Worm (Caenorhabditis elegans): Measurements from ENCODE around the gene prcc-1.

prcc-1 gene

ce11 chrIV:13080861-13081260 is 12.7 kb downstream of the prcc-1 start:
- no peak for TF ChIP-seq tbp1 (GFP tag; optimal IDR thresholded peaks at IDR 0.05)
- TF ChIP-seq repo-1 (tag; optimal IDR thresholded peaks at IDR 0.05) = peak; percentile 40
- peak; percentile 31 for TF ChIP-seq ama-1 (optimal IDR thresholded peaks at IDR 0.05)
- no peak for TF ChIP-seq ama-1 (GFP tag; optimal IDR thresholded peaks at IDR 0.05)
- 0 out of 2 replicates have a peak, but pooled peaks have one; percentile 6 for TF ChIP-seq madf-6 (GFP tag; IDR thresholded peaks at IDR 0.05)

ce11 chrIV:13080185-13080584 is 13.4 kb downstream of the prcc-1 start:
- TF ChIP-seq unc-62 (GFP tag; optimal IDR thresholded peaks at IDR 0.05) (no peak), hmg-20 (GFP tag; IDR thresholded peaks at IDR 0.05) (no peak), mcd-1 (GFP tag; IDR thresholded peaks at IDR 0.05) (no peak), attf-3 (GFP tag; conservative IDR thresholded peaks at IDR 0.05) (no peak), nfyb-1 (GFP tag; IDR thresholded peaks at IDR 0.05) (no peak), nhr-27 (tag; optimal IDR thresholded peaks at IDR 0.05) (no peak), tlf-1 (GFP tag; optimal IDR thresholded peaks at IDR 0.05) (no peak), nfya-2 (GFP tag; IDR thresholded peaks at IDR 0.05) (no peak), ztf-3 (GFP tag; optimal IDR thresholded peaks at IDR 0.05) (no peak), ceh-100 (GFP tag; IDR thresholded peaks at IDR 0.05) (no peak), ztf-6 (GFP tag; IDR thresholded peaks at IDR 0.05) (no peak), repo-1 (tag; optimal IDR thresholded peaks at IDR 0.05) (no peak), rec-8 (tag; optimal IDR thresholded peaks at IDR 0.05) (no peak), Y79H2A.3 (GFP tag; conservative IDR thresholded peaks at IDR 0.05) (no peak), F22D6.2 (tag; optimal IDR thresholded peaks at IDR 0.05) (no peak), nhr-179 (tag; optimal IDR thresholded peaks at IDR 0.05) (no peak), B0261.1 (tag; optimal IDR thresholded peaks at IDR 0.05) (no peak), lir-1 (GFP tag; conservative IDR thresholded peaks at IDR 0.05) (no peak), lsl-1 (GFP tag; optimal IDR thresholded peaks at IDR 0.05) (no peak), gei-17 (GFP tag; optimal IDR thresholded peaks at IDR 0.05) (no peak)

- TF ChIP-seq Y53F4B.3 (GFP tag; IDR thresholded peaks at IDR 0.05) (no peak), F37B4.10 (GFP tag; IDR thresholded peaks at IDR 0.05) (no peak), T26A5.8 (tag; optimal IDR thresholded peaks at IDR 0.05) (no peak), ztf-26 (tag; optimal IDR thresholded peaks at IDR 0.05) (peak; percentile 38), lin-35 (GFP tag; optimal IDR thresholded peaks at IDR 0.05) (no peak), C17E4.6 (GFP tag; IDR thresholded peaks at IDR 0.05) (no peak), cebp-2 (GFP tag; IDR thresholded peaks at IDR 0.05) (0 out of 2 replicates have a peak, but pooled peaks have one; percentile 38), ceh-27 (GFP tag; optimal IDR thresholded peaks at IDR 0.05) (peak; percentile 36), hlh-12 (tag; optimal IDR thresholded peaks at IDR 0.05) (no peak), cebp-1 (GFP tag; IDR thresholded peaks at IDR 0.05) (no peak), cebp-1 (tag; optimal IDR thresholded peaks at IDR 0.05) (peak; percentile 24), aptf-3 (GFP tag; IDR thresholded peaks at IDR 0.05) (no peak)
These were observed 14.5 kb downstream of the prcc-1 start, which contains the start of gene C39E9.8 for ce11 chrIV:13079119-13079518. Gene C39E9.8 (plus strand): TSS chrIV:13079446.

- TF ChIP-seq F33H1.4 (GFP tag; IDR thresholded peaks at IDR 0.05) = no peak
- TF ChIP-seq nhr-120 (GFP tag; IDR thresholded peaks at IDR 0.05) = no peak
- no peak for TF ChIP-seq Y79H2A.3 (GFP tag; conservative IDR thresholded peaks at IDR 0.05)
- no peak for TF ChIP-seq madf-6 (GFP tag; IDR thresholded peaks at IDR 0.05)
- no peak for TF ChIP-seq ztf-25 (GFP tag; IDR thresholded peaks at IDR 0.05)
- no peak for TF ChIP-seq die-1 (tag; optimal IDR thresholded peaks at IDR 0.05)
- TF ChIP-seq ztf-22 (GFP tag; optimal IDR thresholded peaks at IDR 0.05) = no peak
- no peak for TF ChIP-seq rpc-1 (optimal IDR thresholded peaks at IDR 0.05)
- no peak for TF ChIP-seq rpc-1 (tag; optimal IDR thresholded peaks at IDR 0.05)
- no peak for TF ChIP-seq lin-26 (GFP tag; IDR thresholded peaks at IDR 0.05)
These were observed 15.3 kb downstream of the prcc-1 start for ce11 chrIV:13078342-13078741.
